Worm (Caenorhabditis elegans) whole organism, midembryonic: ENCODE data around the gene nhr-9.

ENCODE experiments used
- T22C8.4 ChIP-seq: fragments of 200-800 bp; sonication (Bioruptor generic); IDR thresholded peaks from 2 replicates; pipeline ENCODE4 v1.3.6; 2022; ENCODE audit warnings: missing genetic modification characterization, missing compliant biosample characterization
- cog-1 ChIP-seq: sonication (generic microtip); optimal IDR thresholded peaks from 2 replicates; lab custom pipeline; 2016; ENCODE audit warnings: missing genetic modification characterization, missing compliant biosample characterization
- flt-1 ChIP-seq: fragments of 200-800 bp; sonication (Bioruptor generic); IDR thresholded peaks from 2 replicates; pipeline ENCODE4 v1.3.6; 2022; ENCODE audit warnings: missing genetic modification characterization, missing compliant biosample characterization
- klf-2 ChIP-seq: fragments of 200-800 bp; sonication (Bioruptor generic); conservative IDR thresholded peaks from 2 replicates; pipeline ENCODE4 v1.3.6; 2022; ENCODE audit warnings: missing genetic modification reagents, missing genetic modification characterization, missing compliant biosample characterization
- med-1 ChIP-seq: sonication (generic microtip); optimal IDR thresholded peaks from 2 replicates; lab custom pipeline; 2017; ENCODE audit warnings: missing genetic modification characterization, mild to moderate bottlenecking, missing compliant biosample characterization, antibody characterized with exemption, missing genetic modification reagents; ENCODE audit not compliant: insufficient read depth
- ref-1 ChIP-seq: fragments of 200-800 bp; sonication (Bioruptor generic); conservative IDR thresholded peaks from 2 replicates; pipeline ENCODE4 v1.3.6; 2022; ENCODE audit warnings: missing genetic modification reagents, missing genetic modification characterization, missing compliant biosample characterization
- tab-1 ChIP-seq: fragments of 200-800 bp; sonication (Bioruptor generic); IDR thresholded peaks from 2 replicates; pipeline ENCODE4 v1.3.6; 2022; ENCODE audit warnings: missing genetic modification characterization, missing compliant biosample characterization
- ztf-23 ChIP-seq: fragments of 200-800 bp; sonication (Bioruptor generic); IDR thresholded peaks from 2 replicates; pipeline ENCODE4 v1.3.6; 2022; ENCODE audit warnings: missing genetic modification reagents, missing genetic modification characterization, missing compliant biosample characterization
- ztf-29 ChIP-seq: fragments of 200-800 bp; sonication (Bioruptor generic); IDR thresholded peaks from 2 replicates; pipeline ENCODE4 v1.3.6; 2022; ENCODE audit warnings: missing genetic modification reagents, missing genetic modification characterization, missing compliant biosample characterization

ce11 chrIII:7101814-7102477 lies 6.7 kb downstream of the nhr-9 start:
- TF ChIP-seq tab-1 (GFP tag; lab: Robert Waterston, UW), result no peak
- no peak for TF ChIP-seq ztf-23 (GFP tag; lab: Robert Waterston, UW)
- TF ChIP-seq T22C8.4 (GFP tag; lab: Robert Waterston, UW), result no peak
- no peak for TF ChIP-seq ref-1 (GFP tag; lab: Robert Waterston, UW)
- TF ChIP-seq ztf-29, result no peak
- no peak for TF ChIP-seq klf-2 (GFP tag; lab: Robert Waterston, UW)
- no peak for TF ChIP-seq med-1 (GFP tag; lab: Kevin White, UChicago)
- TF ChIP-seq flt-1, result no peak
- no peak for TF ChIP-seq cog-1
